Fruit fly (Drosophila melanogaster) whole organism, embryonic: Measurements from ENCODE around the gene CG44385.

Experiments used
- CG13775 ChIP-seq: fragments of 200-800 bp; sonication (Bioruptor generic); optimal IDR thresholded peaks from 3 replicates; lab custom pipeline; 2017; ENCODE audit warnings: missing biosample characterization, mild to moderate bottlenecking, missing genetic modification characterization
- CG14050 ChIP-seq: fragments of 200-800 bp; sonication (Bioruptor generic); IDR thresholded peaks from 3 replicates; pipeline ENCODE4 v1.3.6; 2022; ENCODE audit warnings: missing biosample characterization, missing genetic modification characterization
- CG14860 ChIP-seq: fragments of 200-800 bp; sonication (Bioruptor generic); IDR thresholded peaks from 3 replicates; pipeline ENCODE4 v1.3.6; 2022; ENCODE audit warnings: missing biosample characterization, missing genetic modification characterization; ENCODE audit not compliant: partially characterized antibody
- CG15269 ChIP-seq: fragments of 200-800 bp; sonication (Bioruptor generic); optimal IDR thresholded peaks from 2 replicates; lab custom pipeline; 2018; ENCODE audit warnings: missing biosample characterization, mild to moderate bottlenecking, missing genetic modification characterization, moderate library complexity
- CG1603 ChIP-seq: fragments of 200-800 bp; sonication (Bioruptor generic); optimal IDR thresholded peaks from 2 replicates; lab custom pipeline; 2019; ENCODE audit warnings: missing biosample characterization, mild to moderate bottlenecking, missing genetic modification characterization, moderate library complexity
- CG16813 ChIP-seq: fragments of 200-800 bp; sonication (Bioruptor generic); IDR thresholded peaks from 3 replicates; pipeline ENCODE4 v1.3.6; 2022; ENCODE audit warnings: missing biosample characterization, missing genetic modification characterization; ENCODE audit not compliant: partially characterized antibody
- CG16815 ChIP-seq: fragments of 200-800 bp; sonication (Bioruptor generic); optimal IDR thresholded peaks from 3 replicates; lab custom pipeline; 2017; ENCODE audit warnings: missing biosample characterization, mild to moderate bottlenecking, missing genetic modification characterization
- CG2199 ChIP-seq: fragments of 200-800 bp; sonication (Bioruptor generic); IDR thresholded peaks from 3 replicates; pipeline ENCODE4 v1.3.6; 2022; ENCODE audit warnings: missing biosample characterization, missing genetic modification characterization
- CG34376 ChIP-seq: fragments of 200-800 bp; sonication (Bioruptor generic); optimal IDR thresholded peaks from 2 replicates; lab custom pipeline; 2018; ENCODE audit warnings: missing biosample characterization, mild to moderate bottlenecking, missing genetic modification characterization
- CG7372 ChIP-seq: fragments of 200-800 bp; sonication (Bioruptor generic); IDR thresholded peaks from 2 replicates; pipeline ENCODE4 v1.3.6; 2022; ENCODE audit warnings: missing biosample characterization, missing genetic modification characterization
- CG7839 ChIP-seq: fragments of 200-800 bp; sonication (Bioruptor generic); optimal IDR thresholded peaks from 3 replicates; lab custom pipeline; 2018; ENCODE audit warnings: missing biosample characterization, mild to moderate bottlenecking, missing genetic modification characterization, moderate library complexity
- CG7963 ChIP-seq: fragments of 200-800 bp; sonication (Bioruptor generic); IDR thresholded peaks from 3 replicates; pipeline ENCODE4 v1.3.6; 2022; ENCODE audit warnings: missing biosample characterization, missing genetic modification characterization; ENCODE audit not compliant: partially characterized antibody
- CG8290 ChIP-seq, 3 experiments: fragments of 200-800 bp; sonication (Bioruptor generic); optimal IDR thresholded peaks; 2 replicates each; lab custom pipeline; 2016 to 2019; ENCODE audit warnings: missing biosample characterization in 3 of 3, missing genetic modification characterization in 3 of 3, mild to moderate bottlenecking in 2 of 3, moderate library complexity in 1 of 3
- CG9215 ChIP-seq: fragments of 200-800 bp; sonication (Bioruptor generic); IDR thresholded peaks from 2 replicates; pipeline ENCODE4 v1.3.6; 2022; ENCODE audit warnings: missing biosample characterization, missing genetic modification characterization
- CG9932 ChIP-seq: fragments of 200-800 bp; sonication (Bioruptor generic); IDR thresholded peaks from 2 replicates; pipeline ENCODE4 v1.3.6; 2022; ENCODE audit warnings: missing biosample characterization, missing genetic modification characterization
- D19B ChIP-seq: fragments of 200-800 bp; sonication (Bioruptor generic); optimal IDR thresholded peaks from 2 replicates; lab custom pipeline; 2017; ENCODE audit warnings: missing biosample characterization, mild to moderate bottlenecking, missing genetic modification characterization
- Deaf1 ChIP-seq: fragments of 200-800 bp; optimal IDR thresholded peaks from 3 replicates; lab custom pipeline; 2019; ENCODE audit warnings: missing biosample characterization, mild to moderate bottlenecking, missing genetic modification characterization, moderate library complexity
- Drgx ChIP-seq: fragments of 200-800 bp; sonication (Bioruptor generic); IDR thresholded peaks from 2 replicates; pipeline ENCODE4 v1.3.6; 2022; ENCODE audit warnings: missing biosample characterization, missing genetic modification characterization
- Fer2 ChIP-seq: fragments of 200-800 bp; sonication (Bioruptor generic); optimal IDR thresholded peaks from 2 replicates; lab custom pipeline; 2018; ENCODE audit warnings: missing biosample characterization, mild to moderate bottlenecking, missing genetic modification characterization, moderate library complexity
- HLH4C ChIP-seq: fragments of 200-800 bp; sonication (Bioruptor generic); IDR thresholded peaks from 3 replicates; pipeline ENCODE4 v1.3.6; 2022; ENCODE audit warnings: missing biosample characterization, missing genetic modification characterization; ENCODE audit not compliant: partially characterized antibody
- PHDP ChIP-seq: fragments of 200-800 bp; sonication (Bioruptor generic); optimal IDR thresholded peaks from 3 replicates; lab custom pipeline; 2018; ENCODE audit warnings: missing biosample characterization, mild to moderate bottlenecking, missing genetic modification characterization, moderate library complexity
- Scr ChIP-seq: fragments of 200-800 bp; sonication (Bioruptor generic); IDR thresholded peaks from 2 replicates; pipeline ENCODE4 v1.3.6; 2022; ENCODE audit warnings: missing biosample characterization, missing genetic modification characterization; ENCODE audit not compliant: partially characterized antibody
- ac ChIP-seq: fragments of 200-800 bp; sonication (Bioruptor generic); optimal IDR thresholded peaks from 3 replicates; lab custom pipeline; 2017; ENCODE audit warnings: missing biosample characterization, mild to moderate bottlenecking, missing genetic modification characterization
- br ChIP-seq: fragments of >200 bp; optimal IDR thresholded peaks from 2 replicates; lab custom pipeline; 2017
- corto ChIP-seq: fragments of 200-800 bp; sonication (Bioruptor generic); optimal IDR thresholded peaks from 2 replicates; lab custom pipeline; 2016; ENCODE audit warnings: missing biosample characterization, mild to moderate bottlenecking, missing genetic modification characterization, moderate library complexity
- dmrt99B ChIP-seq: fragments of 200-800 bp; sonication (Bioruptor generic); optimal IDR thresholded peaks from 2 replicates; lab custom pipeline; 2018; ENCODE audit warnings: missing biosample characterization, mild to moderate bottlenecking, missing genetic modification characterization, moderate library complexity
- dpn ChIP-seq, 2 experiments: fragments of 200-800 bp; sonication (Bioruptor generic); optimal IDR thresholded peaks; 3 replicates each; lab custom pipeline; 2016; ENCODE audit warnings: missing biosample characterization in 2 of 2, missing genetic modification characterization in 2 of 2
- gce ChIP-seq: fragments of 200-800 bp; sonication (Bioruptor generic); IDR thresholded peaks from 3 replicates; pipeline ENCODE4 v1.3.6; 2022; ENCODE audit warnings: missing biosample characterization, missing genetic modification characterization
- gcm2 ChIP-seq: fragments of 200-800 bp; sonication (Bioruptor generic); optimal IDR thresholded peaks from 2 replicates; lab custom pipeline; 2016; ENCODE audit warnings: missing biosample characterization, missing genetic modification characterization
- grn ChIP-seq: fragments of 200-800 bp; sonication (Bioruptor generic); optimal IDR thresholded peaks from 3 replicates; lab custom pipeline; 2017; ENCODE audit warnings: missing biosample characterization, missing genetic modification characterization
- ken ChIP-seq: fragments of 200-800 bp; sonication (Bioruptor generic); IDR thresholded peaks from 3 replicates; pipeline ENCODE4 v1.3.6; 2022; ENCODE audit warnings: missing biosample characterization, missing genetic modification characterization
- lab ChIP-seq: fragments of 200-800 bp; sonication (Bioruptor generic); optimal IDR thresholded peaks from 3 replicates; lab custom pipeline; 2017; ENCODE audit warnings: missing biosample characterization, missing genetic modification characterization, mild to moderate bottlenecking, moderate library complexity, missing genetic modification reagents
- lola ChIP-seq, 3 experiments: fragments of >200 bp in 2 of 3; fragments of 200-800 bp in 1 of 3; sonication (Bioruptor generic) in 1 of 3; optimal IDR thresholded peaks; 2 replicates each; lab custom pipeline; 2017 to 2019; ENCODE audit warnings: missing biosample characterization in 3 of 3, missing genetic modification characterization in 3 of 3, mild to moderate bottlenecking in 1 of 3, moderate library complexity in 1 of 3
- org-1 ChIP-seq: fragments of 200-800 bp; sonication (Bioruptor generic); optimal IDR thresholded peaks from 2 replicates; lab custom pipeline; 2017; ENCODE audit warnings: missing biosample characterization, missing genetic modification characterization
- sd ChIP-seq: fragments of 200-800 bp; sonication (Bioruptor generic); optimal IDR thresholded peaks from 3 replicates; lab custom pipeline; 2018; ENCODE audit warnings: missing biosample characterization, mild to moderate bottlenecking, missing genetic modification characterization, moderate library complexity
- tgo ChIP-seq: fragments of 200-800 bp; sonication (Bioruptor generic); IDR thresholded peaks from 3 replicates; pipeline ENCODE4 v1.3.6; 2022; ENCODE audit warnings: missing biosample characterization, missing genetic modification characterization
- vnd ChIP-seq: fragments of 200-800 bp; sonication (Bioruptor generic); IDR thresholded peaks from 3 replicates; pipeline ENCODE4 v1.3.6; 2022; ENCODE audit warnings: missing biosample characterization, missing genetic modification characterization; ENCODE audit not compliant: partially characterized antibody
- wor ChIP-seq: fragments of 200-800 bp; sonication (Bioruptor generic); IDR thresholded peaks from 2 replicates; pipeline ENCODE4 v1.3.6; 2022; ENCODE audit warnings: missing biosample characterization, missing genetic modification characterization
- z ChIP-seq: fragments of 200-800 bp; sonication (Bioruptor generic); IDR thresholded peaks from 3 replicates; pipeline ENCODE4 v1.3.6; 2022; ENCODE audit warnings: missing biosample characterization, missing genetic modification characterization

CG44385 gene

dm6 chrX:11144575-11144974 is 12.4 kb upstream of the CG44385 start:
- TF ChIP-seq corto (no peak), vnd (GFP tag; lab: Robert Waterston, UW) (0 out of 3 replicates have a peak, but pooled peaks have one; percentile 16), CG2199 (0 out of 3 replicates have a peak, but pooled peaks have one; percentile 63), CG14860 (peak; percentile 50; the same call in 1 of the 3 replicates), CG7963 (GFP tag; lab: Robert Waterston, UW) (0 out of 3 replicates have a peak, but pooled peaks have one; percentile 33), D19B (GFP tag; lab: Kevin White, UChicago) (peak; percentile 43), gcm2 (GFP tag; lab: Kevin White, UChicago) (no peak), CG16813 (GFP tag; lab: Robert Waterston, UW) (peak; percentile 56)

- TF ChIP-seq wor (GFP tag; lab: Robert Waterston, UW), result no peak
- TF ChIP-seq z (GFP tag; lab: Robert Waterston, UW), result 0 out of 3 replicates have a peak, but pooled peaks have one; percentile 25
Measured at dm6 chrX:11143820-11144219, 11.6 kb upstream of the CG44385 start, which contains the start of gene CG15201. CG15201 (plus strand) TSS chrX:11144120.

- TF ChIP-seq CG9215 (GFP tag; lab: Robert Waterston, UW) (no peak), dmrt99B (tag; lab: Kevin White, UChicago) (peak; percentile 50), grn (GFP tag; lab: Kevin White, UChicago) (no peak), CG7839 (tag; lab: Kevin White, UChicago) (peak; percentile 46), ken (GFP tag; lab: Robert Waterston, UW) (no peak), dpn (GFP tag; optimal IDR thresholded peaks at IDR 0.05; lab: Kevin White, UChicago) (peak in 1 of 2 experiments; percentile 8)
Measured at dm6 chrX:11141785-11142591, 9.8 kb upstream of the CG44385 start, which contains the start of the genes CG15199 and CG15202. CG15199 (minus strand) TSS chrX:11141835. CG15202 (plus strand) TSS chrX:11142541.

dm6 chrX:11140163-11140562 is 8.0 kb upstream of the CG44385 start, which contains the start of gene ssp7:
ssp7 (minus strand) TSS chrX:11140263.
- no peak for TF ChIP-seq CG8290 (GFP tag; optimal IDR thresholded peaks at IDR 0.05; lab: Kevin White, UChicago)
- no peak for TF ChIP-seq CG8290 (tag; optimal IDR thresholded peaks at IDR 0.05; lab: Kevin White, UChicago)
- no peak for TF ChIP-seq tgo
- no peak for TF ChIP-seq Scr
- no peak for TF ChIP-seq sd (tag; lab: Kevin White, UChicago)
- TF ChIP-seq Fer2 (tag; lab: Kevin White, UChicago), result no peak
- peak; percentile 20 for TF ChIP-seq CG34376
- TF ChIP-seq, all 482 proteins: peak for 1

dm6 chrX:11137566-11138186 is 5.5 kb upstream of the CG44385 start, which contains the start of gene CDK2AP1:
CDK2AP1 (plus strand) TSS chrX:11137859.
- TF ChIP-seq lab (GFP tag; lab: Kevin White, UChicago), result no peak
- no peak for TF ChIP-seq ac (GFP tag; lab: Kevin White, UChicago)
- TF ChIP-seq Deaf1, result no peak
- TF ChIP-seq dpn (GFP tag; optimal IDR thresholded peaks at IDR 0.05; lab: Kevin White, UChicago), result peak in 1 of 2 experiments; percentile 37
- no peak for TF ChIP-seq z (GFP tag; lab: Robert Waterston, UW)
- peak in 1 of 3 experiments; percentile 78 for TF ChIP-seq lola (GFP tag; optimal IDR thresholded peaks at IDR 0.05; lab: Kevin White, UChicago)
- TF ChIP-seq org-1, result no peak
- TF ChIP-seq CG7372, result no peak
- no peak for TF ChIP-seq CG14050
- TF ChIP-seq CG15269 (tag; lab: Kevin White, UChicago), result peak; percentile 24
- no peak for TF ChIP-seq CG16815 (GFP tag; lab: Kevin White, UChicago)
- TF ChIP-seq gce (GFP tag; lab: Robert Waterston, UW), result no peak
- no peak for TF ChIP-seq Drgx (GFP tag; lab: Robert Waterston, UW)
- peak; percentile 77 for TF ChIP-seq CG1603 (tag; lab: Kevin White, UChicago)
- TF ChIP-seq br (lab: Kevin White, UChicago), result no peak
- peak; percentile 72 for TF ChIP-seq CG7963 (GFP tag; lab: Robert Waterston, UW)
- TF ChIP-seq HLH4C (GFP tag; lab: Robert Waterston, UW), result peak; percentile 87
- peak; percentile 55; the same call in 1 of the 2 replicates for TF ChIP-seq CG9932 (GFP tag; lab: Robert Waterston, UW)
- TF ChIP-seq CG13775 (GFP tag; lab: Kevin White, UChicago), result peak; percentile 25
- TF ChIP-seq PHDP (tag; lab: Kevin White, UChicago), result peak; percentile 6
